Fruit fly (Drosophila melanogaster) whole organism, embryonic: Measurements from ENCODE around the gene GluRIID.

Experiments used
- CG10267 ChIP-seq: fragments of 200-800 bp; sonication (Bioruptor generic); optimal IDR thresholded peaks from 2 replicates; lab custom pipeline; 2018; ENCODE audit warnings: missing biosample characterization, mild to moderate bottlenecking, missing genetic modification characterization, moderate library complexity
- CG10462 ChIP-seq: fragments of 200-800 bp; sonication (Bioruptor generic); optimal IDR thresholded peaks from 2 replicates; lab custom pipeline; 2016; ENCODE audit warnings: missing biosample characterization, missing genetic modification characterization
- CG11456 ChIP-seq: fragments of 200-800 bp; sonication (Bioruptor generic); IDR thresholded peaks from 3 replicates; pipeline ENCODE4 v1.3.6; 2022; ENCODE audit warnings: missing biosample characterization, missing genetic modification characterization
- CG16779 ChIP-seq: fragments of 200-800 bp; sonication (Bioruptor generic); IDR thresholded peaks from 2 replicates; pipeline ENCODE4 v1.3.6; 2022; ENCODE audit warnings: missing biosample characterization, missing genetic modification characterization
- CG17186 ChIP-seq: fragments of 200-800 bp; sonication (Bioruptor generic); optimal IDR thresholded peaks from 3 replicates; lab custom pipeline; 2017; ENCODE audit warnings: missing biosample characterization, missing genetic modification reagents, missing genetic modification characterization
- CG17829 ChIP-seq: fragments of 200-800 bp; optimal IDR thresholded peaks from 2 replicates; lab custom pipeline; 2019; ENCODE audit warnings: missing biosample characterization, mild to moderate bottlenecking, missing genetic modification characterization, moderate library complexity
- CG2199 ChIP-seq: fragments of 200-800 bp; sonication (Bioruptor generic); IDR thresholded peaks from 3 replicates; pipeline ENCODE4 v1.3.6; 2022; ENCODE audit warnings: missing biosample characterization, missing genetic modification characterization
- CG2678 ChIP-seq: fragments of 200-800 bp; sonication (Bioruptor generic); optimal IDR thresholded peaks from 3 replicates; lab custom pipeline; 2019; ENCODE audit warnings: missing biosample characterization, mild to moderate bottlenecking, missing genetic modification characterization, moderate library complexity
- CG33213 ChIP-seq: fragments of 200-800 bp; sonication (Bioruptor generic); optimal IDR thresholded peaks from 3 replicates; lab custom pipeline; 2016; ENCODE audit warnings: missing biosample characterization, missing genetic modification characterization
- CG4282 ChIP-seq: fragments of 200-800 bp; sonication (Bioruptor generic); optimal IDR thresholded peaks from 2 replicates; lab custom pipeline; 2016; ENCODE audit warnings: missing biosample characterization, missing genetic modification characterization
- CG43689 ChIP-seq: fragments of 200-800 bp; sonication (Bioruptor generic); IDR thresholded peaks from 2 replicates; pipeline ENCODE4 v1.3.6; 2022; ENCODE audit warnings: missing biosample characterization, missing genetic modification characterization
- CG4424 ChIP-seq: fragments of 200-800 bp; sonication (Bioruptor generic); optimal IDR thresholded peaks from 3 replicates; lab custom pipeline; 2016; ENCODE audit warnings: missing biosample characterization, missing genetic modification characterization
- CG4730 ChIP-seq: fragments of 200-800 bp; sonication (Bioruptor generic); IDR thresholded peaks from 2 replicates; pipeline ENCODE4 v1.3.6; 2022; ENCODE audit warnings: missing biosample characterization, missing genetic modification characterization
- CG5245 ChIP-seq: fragments of 200-800 bp; sonication (Bioruptor generic); optimal IDR thresholded peaks from 3 replicates; lab custom pipeline; 2016; ENCODE audit warnings: missing biosample characterization, missing genetic modification characterization
- CG6791 ChIP-seq: fragments of 200-800 bp; sonication (Bioruptor generic); IDR thresholded peaks from 3 replicates; pipeline ENCODE4 v1.3.6; 2022; ENCODE audit warnings: missing biosample characterization, missing genetic modification characterization; ENCODE audit not compliant: partially characterized antibody
- CG7786 ChIP-seq: fragments of 200-800 bp; sonication (Bioruptor generic); optimal IDR thresholded peaks from 2 replicates; lab custom pipeline; 2016; ENCODE audit warnings: missing biosample characterization, missing genetic modification characterization
- CG9437 ChIP-seq: fragments of 200-800 bp; sonication (Bioruptor generic); optimal IDR thresholded peaks from 2 replicates; lab custom pipeline; 2018; ENCODE audit warnings: missing biosample characterization, mild to moderate bottlenecking, missing genetic modification characterization
- CG9932 ChIP-seq: fragments of 200-800 bp; sonication (Bioruptor generic); IDR thresholded peaks from 2 replicates; pipeline ENCODE4 v1.3.6; 2022; ENCODE audit warnings: missing biosample characterization, missing genetic modification characterization
- D19B ChIP-seq: fragments of 200-800 bp; sonication (Bioruptor generic); optimal IDR thresholded peaks from 2 replicates; lab custom pipeline; 2017; ENCODE audit warnings: missing biosample characterization, mild to moderate bottlenecking, missing genetic modification characterization
- Dbx ChIP-seq: fragments of 200-800 bp; sonication (Bioruptor generic); IDR thresholded peaks from 3 replicates; pipeline ENCODE4 v1.3.6; 2022; ENCODE audit warnings: missing biosample characterization, missing genetic modification characterization
- Dek ChIP-seq: fragments of 200-800 bp; sonication (Bioruptor generic); optimal IDR thresholded peaks from 3 replicates; lab custom pipeline; 2019; ENCODE audit warnings: missing biosample characterization, mild to moderate bottlenecking, missing genetic modification characterization, moderate library complexity
- Dip2 ChIP-seq: fragments of 200-800 bp; sonication (Bioruptor generic); IDR thresholded peaks from 2 replicates; pipeline ENCODE4 v1.3.6; 2022; ENCODE audit warnings: missing biosample characterization, missing genetic modification characterization
- Dp ChIP-seq: fragments of 200-800 bp; sonication (Bioruptor generic); optimal IDR thresholded peaks from 2 replicates; lab custom pipeline; 2018; ENCODE audit warnings: missing biosample characterization, mild to moderate bottlenecking, missing genetic modification characterization, moderate library complexity
- HLH3B ChIP-seq: fragments of 200-800 bp; sonication (Bioruptor generic); IDR thresholded peaks from 2 replicates; pipeline ENCODE4 v1.3.6; 2022; ENCODE audit warnings: missing biosample characterization, missing genetic modification characterization
- HLH4C ChIP-seq: fragments of 200-800 bp; sonication (Bioruptor generic); IDR thresholded peaks from 3 replicates; pipeline ENCODE4 v1.3.6; 2022; ENCODE audit warnings: missing biosample characterization, missing genetic modification characterization; ENCODE audit not compliant: partially characterized antibody
- Hmr ChIP-seq: fragments of 200-800 bp; sonication (Bioruptor generic); optimal IDR thresholded peaks from 3 replicates; lab custom pipeline; 2017; ENCODE audit warnings: mild to moderate bottlenecking, missing biosample characterization, missing genetic modification reagents, missing genetic modification characterization
- Hr39 ChIP-seq: fragments of >200 bp; optimal IDR thresholded peaks from 2 replicates; lab custom pipeline; 2017
- Kr ChIP-seq: fragments of 200-800 bp; sonication (Bioruptor generic); optimal IDR thresholded peaks from 2 replicates; lab custom pipeline; 2017; ENCODE audit warnings: missing biosample characterization, mild to moderate bottlenecking, missing genetic modification characterization
- Mes4 ChIP-seq: fragments of 200-800 bp; sonication (Bioruptor generic); optimal IDR thresholded peaks from 2 replicates; lab custom pipeline; 2016; ENCODE audit warnings: missing biosample characterization, missing genetic modification characterization
- Mrtf ChIP-seq: fragments of 200-800 bp; sonication (Bioruptor generic); IDR thresholded peaks from 3 replicates; pipeline ENCODE4 v1.3.6; 2022; ENCODE audit warnings: missing biosample characterization, missing genetic modification characterization
- NK7.1 ChIP-seq: fragments of 200-800 bp; sonication (Bioruptor generic); optimal IDR thresholded peaks from 3 replicates; lab custom pipeline; 2016; ENCODE audit warnings: missing biosample characterization, missing genetic modification characterization
- Nf-YA ChIP-seq: fragments of 200-800 bp; sonication (Bioruptor generic); IDR thresholded peaks from 2 replicates; pipeline ENCODE4 v1.3.6; 2022; ENCODE audit warnings: missing biosample characterization, missing genetic modification characterization
- Sry-δ ChIP-seq: fragments of 200-800 bp; sonication (Bioruptor generic); optimal IDR thresholded peaks from 2 replicates; lab custom pipeline; 2016; ENCODE audit warnings: missing biosample characterization, missing genetic modification characterization
- YL-1 ChIP-seq: fragments of 200-800 bp; sonication (Bioruptor generic); optimal IDR thresholded peaks from 3 replicates; lab custom pipeline; 2017; ENCODE audit warnings: missing biosample characterization, mild to moderate bottlenecking, missing genetic modification characterization
- abd-A ChIP-seq: fragments of 200-800 bp; sonication (Bioruptor generic); optimal IDR thresholded peaks from 3 replicates; lab custom pipeline; 2019; ENCODE audit warnings: missing biosample characterization, mild to moderate bottlenecking, missing genetic modification characterization, moderate library complexity
- br ChIP-seq: fragments of >200 bp; optimal IDR thresholded peaks from 2 replicates; lab custom pipeline; 2017
- cas ChIP-seq: fragments of 200-800 bp; sonication (Bioruptor generic); IDR thresholded peaks from 2 replicates; pipeline ENCODE4 v1.3.6; 2022; ENCODE audit warnings: missing biosample characterization, missing genetic modification characterization
- ewg ChIP-seq: fragments of 200-800 bp; sonication (Bioruptor generic); optimal IDR thresholded peaks from 3 replicates; lab custom pipeline; 2017; ENCODE audit warnings: mild to moderate bottlenecking, missing biosample characterization, missing genetic modification reagents, missing genetic modification characterization
- exex ChIP-seq: fragments of 200-800 bp; sonication (Bioruptor generic); optimal IDR thresholded peaks from 4 replicates; lab custom pipeline; 2018; ENCODE audit warnings: missing biosample characterization, mild to moderate bottlenecking, missing genetic modification characterization, moderate library complexity
- fd3F ChIP-seq: fragments of 200-800 bp; sonication (Bioruptor generic); optimal IDR thresholded peaks from 2 replicates; lab custom pipeline; 2018; ENCODE audit warnings: missing biosample characterization, mild to moderate bottlenecking, missing genetic modification characterization, moderate library complexity
- gce ChIP-seq: fragments of 200-800 bp; sonication (Bioruptor generic); IDR thresholded peaks from 3 replicates; pipeline ENCODE4 v1.3.6; 2022; ENCODE audit warnings: missing biosample characterization, missing genetic modification characterization
- gfzf ChIP-seq: fragments of 200-800 bp; sonication (Bioruptor generic); optimal IDR thresholded peaks from 2 replicates; lab custom pipeline; 2016; ENCODE audit warnings: missing biosample characterization, mild to moderate bottlenecking, missing genetic modification characterization, moderate library complexity
- kah ChIP-seq: fragments of 200-800 bp; sonication (Bioruptor generic); optimal IDR thresholded peaks from 2 replicates; lab custom pipeline; 2018; ENCODE audit warnings: missing biosample characterization, mild to moderate bottlenecking, missing genetic modification characterization
- knrl ChIP-seq: fragments of 200-800 bp; sonication (Bioruptor generic); IDR thresholded peaks from 3 replicates; pipeline ENCODE4 v1.3.6; 2022; ENCODE audit warnings: missing biosample characterization, missing genetic modification characterization; ENCODE audit not compliant: partially characterized antibody
- maf-S ChIP-seq: fragments of 200-800 bp; sonication (Bioruptor generic); optimal IDR thresholded peaks from 2 replicates; lab custom pipeline; 2016; ENCODE audit warnings: missing biosample characterization, missing genetic modification characterization
- nmo ChIP-seq: fragments of 200-800 bp; sonication (Bioruptor generic); optimal IDR thresholded peaks from 2 replicates; lab custom pipeline; 2018; ENCODE audit warnings: missing biosample characterization, mild to moderate bottlenecking, missing genetic modification characterization, moderate library complexity
- org-1 ChIP-seq: fragments of 200-800 bp; sonication (Bioruptor generic); optimal IDR thresholded peaks from 2 replicates; lab custom pipeline; 2017; ENCODE audit warnings: missing biosample characterization, missing genetic modification characterization
- ro ChIP-seq: fragments of 200-800 bp; sonication (Bioruptor generic); IDR thresholded peaks from 2 replicates; pipeline ENCODE4 v1.3.6; 2022; ENCODE audit warnings: missing biosample characterization, missing genetic modification characterization
- slbo ChIP-seq: fragments of 200-800 bp; sonication (Bioruptor generic); IDR thresholded peaks from 2 replicates; pipeline ENCODE4 v1.3.6; 2022; ENCODE audit warnings: missing biosample characterization, missing genetic modification characterization
- tap ChIP-seq: fragments of 200-800 bp; optimal IDR thresholded peaks from 3 replicates; lab custom pipeline; 2019; ENCODE audit warnings: missing biosample characterization, mild to moderate bottlenecking, missing genetic modification characterization, moderate library complexity
- twi ChIP-seq: fragments of 200-800 bp; optimal IDR thresholded peaks from 2 replicates; lab custom pipeline; 2019; ENCODE audit warnings: missing biosample characterization, mild to moderate bottlenecking, missing genetic modification characterization, moderate library complexity
- wor ChIP-seq: fragments of 200-800 bp; sonication (Bioruptor generic); IDR thresholded peaks from 2 replicates; pipeline ENCODE4 v1.3.6; 2022; ENCODE audit warnings: missing biosample characterization, missing genetic modification characterization

The GluRIID gene

DNA sequence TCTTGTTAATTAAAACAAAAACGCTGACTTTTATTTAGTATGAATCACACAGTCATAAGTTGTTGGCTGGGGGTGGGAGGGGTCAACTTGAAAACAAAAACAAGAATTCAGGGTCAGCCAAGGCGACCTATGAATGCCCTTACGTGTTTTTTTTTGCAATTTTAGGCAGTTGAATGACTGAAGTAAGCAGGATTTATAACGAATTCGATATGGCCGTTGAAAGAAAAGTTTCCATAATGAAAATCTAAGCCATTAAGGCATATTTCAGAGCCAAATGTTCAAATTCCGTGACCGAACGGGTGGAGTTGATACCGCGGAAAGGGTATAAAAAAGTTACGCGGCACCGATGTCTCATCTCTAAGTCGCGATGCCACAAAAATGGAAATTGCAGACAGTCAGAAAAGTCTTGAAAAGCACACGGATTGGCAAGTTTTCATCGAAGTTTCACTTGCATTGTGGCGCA, 18.2 kb downstream of the GluRIID start (continued):
- peak; percentile 64 for TF ChIP-seq CG4730 (GFP tag; lab: Robert Waterston, UW)
- peak; percentile 71 for TF ChIP-seq Mes4 (GFP tag; lab: Kevin White, UChicago)
- no peak for TF ChIP-seq D19B (GFP tag; lab: Kevin White, UChicago)
- TF ChIP-seq gfzf (GFP tag; lab: Kevin White, UChicago): no peak
- TF ChIP-seq kah (GFP tag; lab: Kevin White, UChicago): no peak
- no peak for TF ChIP-seq CG6791 (GFP tag; lab: Robert Waterston, UW)
- TF ChIP-seq cas (GFP tag; lab: Robert Waterston, UW): peak; percentile 24; the same call in 1 of the 2 replicates
- TF ChIP-seq Nf-YA (GFP tag; lab: Robert Waterston, UW): 0 out of 2 replicates have a peak, but pooled peaks have one; percentile 11
- no peak for TF ChIP-seq br (lab: Kevin White, UChicago)
- TF ChIP-seq CG33213 (GFP tag; lab: Kevin White, UChicago): peak; percentile 33
- TF ChIP-seq NK7.1 (GFP tag; lab: Kevin White, UChicago): peak; percentile 39
- TF ChIP-seq nmo: no peak
- TF ChIP-seq CG16779: no peak
- TF ChIP-seq HLH3B (GFP tag; lab: Robert Waterston, UW): peak; percentile 46; the same call in 1 of the 2 replicates
- TF ChIP-seq CG4424: peak; percentile 77
- no peak for TF ChIP-seq Hmr (GFP tag; lab: Kevin White, UChicago)
- TF ChIP-seq CG5245 (GFP tag; lab: Kevin White, UChicago): peak; percentile 66
- peak; percentile 32 for TF ChIP-seq CG10462 (GFP tag; lab: Kevin White, UChicago)
- TF ChIP-seq gce: peak; percentile 66; the same call in 1 of the 3 replicates
- TF ChIP-seq CG9437 (GFP tag; lab: Kevin White, UChicago): no peak
- TF ChIP-seq twi (tag; lab: Kevin White, UChicago): no peak
- TF ChIP-seq Sry-δ: peak; percentile 64
- TF ChIP-seq abd-A (tag; lab: Kevin White, UChicago): no peak
- TF ChIP-seq tap: no peak
- no peak for TF ChIP-seq CG43689
- no peak for TF ChIP-seq ewg (GFP tag; lab: Kevin White, UChicago)
- no peak for TF ChIP-seq Hr39 (lab: Kevin White, UChicago)
- TF ChIP-seq Dek (tag; lab: Kevin White, UChicago): no peak
- TF ChIP-seq CG17186: no peak
- TF ChIP-seq CG4282 (GFP tag; lab: Kevin White, UChicago): no peak
- peak; percentile 85 for TF ChIP-seq maf-S (GFP tag; lab: Kevin White, UChicago)
- TF ChIP-seq Kr (GFP tag; lab: Kevin White, UChicago): peak; percentile 14
- peak; percentile 30; the same call in 1 of the 3 replicates for TF ChIP-seq Mrtf (GFP tag; lab: Robert Waterston, UW)
- TF ChIP-seq ro (GFP tag; lab: Robert Waterston, UW): no peak
- no peak for TF ChIP-seq Dip2 (GFP tag; lab: Robert Waterston, UW)
- TF ChIP-seq CG2678 (tag; lab: Kevin White, UChicago): no peak
- TF ChIP-seq knrl (GFP tag; lab: Robert Waterston, UW): no peak
- peak; percentile 79 for TF ChIP-seq CG7786
- peak; percentile 43 for TF ChIP-seq fd3F (GFP tag; lab: Kevin White, UChicago)
- TF ChIP-seq CG9932 (GFP tag; lab: Robert Waterston, UW): peak; percentile 75
- TF ChIP-seq CG11456: peak; percentile 54; the same call in 1 of the 3 replicates
- TF ChIP-seq exex: no peak
- TF ChIP-seq YL-1 (GFP tag; lab: Kevin White, UChicago): peak; percentile 64
- TF ChIP-seq CG2199: peak; percentile 29; the same call in 1 of the 3 replicates
- TF ChIP-seq wor (GFP tag; lab: Robert Waterston, UW): peak; percentile 50
- TF ChIP-seq slbo: peak; percentile 73
- TF ChIP-seq Dbx (GFP tag; lab: Robert Waterston, UW): 0 out of 3 replicates have a peak, but pooled peaks have one; percentile 29
- no peak for TF ChIP-seq CG10267 (tag; lab: Kevin White, UChicago)
- no peak for TF ChIP-seq org-1
- peak; percentile 34 for TF ChIP-seq CG17829
- no peak for TF ChIP-seq Dp
- no peak for TF ChIP-seq HLH4C (GFP tag; lab: Robert Waterston, UW)
